Worm (Caenorhabditis elegans): ENCODE data around the gene prdm-14.

prdm-14 gene

ce11 chrX:9091380-9091779 lies 45.4 kb downstream of the prdm-14 start (continued):
- TF ChIP-seq lsy-2 (tag; optimal IDR thresholded peaks at IDR 0.05): peak in 1 of 2 experiments; percentile 56
- TF ChIP-seq attf-4 (tag; optimal IDR thresholded peaks at IDR 0.05): no peak
- no peak for TF ChIP-seq nhr-11 (tag; optimal IDR thresholded peaks at IDR 0.05)
- no peak for TF ChIP-seq nhr-76 (tag; optimal IDR thresholded peaks at IDR 0.05)
- TF ChIP-seq spr-1 (tag; optimal IDR thresholded peaks at IDR 0.05): peak; percentile 53
- TF ChIP-seq fos-1 (tag; optimal IDR thresholded peaks at IDR 0.05): no peak
- TF ChIP-seq F37D6.2 (tag; optimal IDR thresholded peaks at IDR 0.05): peak; percentile 41
- TF ChIP-seq ztf-7 (tag; optimal IDR thresholded peaks at IDR 0.05): peak; percentile 60
- TF ChIP-seq madf-9 (GFP tag; conservative IDR thresholded peaks at IDR 0.05): peak; percentile 84
- TF ChIP-seq zip-2 (tag; optimal IDR thresholded peaks at IDR 0.05): peak; percentile 77
- TF ChIP-seq T26A8.4 (GFP tag; IDR thresholded peaks at IDR 0.05): peak; percentile 77
- TF ChIP-seq nhr-48 (tag; optimal IDR thresholded peaks at IDR 0.05): peak; percentile 66
- no peak for TF ChIP-seq F10B5.3 (tag; optimal IDR thresholded peaks at IDR 0.05)
- TF ChIP-seq Y48G9A.11 (GFP tag; IDR thresholded peaks at IDR 0.05): peak; percentile 33; the same call in 1 of the 2 replicates
- TF ChIP-seq Y75B8A.6 (GFP tag; IDR thresholded peaks at IDR 0.05): 0 out of 2 replicates have a peak, but pooled peaks have one; percentile 39
- peak; percentile 24 for TF ChIP-seq dve-1 (tag; optimal IDR thresholded peaks at IDR 0.05; ENCODE audit: insufficient read depth)
- peak; percentile 30 for TF ChIP-seq ces-1 (GFP tag; optimal IDR thresholded peaks at IDR 0.05)
- peak; percentile 78 for TF ChIP-seq lin-38 (GFP tag; IDR thresholded peaks at IDR 0.05)
- peak; percentile 58 for TF ChIP-seq ceh-20 (GFP tag; IDR thresholded peaks at IDR 0.05)
- peak; percentile 66 for TF ChIP-seq mep-1 (tag; optimal IDR thresholded peaks at IDR 0.05)
- TF ChIP-seq daf-8 (GFP tag; IDR thresholded peaks at IDR 0.05): no peak
- TF ChIP-seq F49E8.2 (tag; optimal IDR thresholded peaks at IDR 0.05; ENCODE audit: borderline replicate concordance): no peak
- peak; percentile 62; the same call in 1 of the 2 replicates for TF ChIP-seq F26F4.8 (GFP tag; conservative IDR thresholded peaks at IDR 0.05)
- TF ChIP-seq rbr-2 (tag; optimal IDR thresholded peaks at IDR 0.05): peak; percentile 69
- TF ChIP-seq mes-2 (tag; optimal IDR thresholded peaks at IDR 0.05; ENCODE audit: poor library complexity, severe bottlenecking): peak; percentile 81
- no peak for TF ChIP-seq R02D3.7 (tag; optimal IDR thresholded peaks at IDR 0.05)
- peak; percentile 47 for TF ChIP-seq hlh-30 (tag; optimal IDR thresholded peaks at IDR 0.05; ENCODE audit: insufficient read depth)
- TF ChIP-seq dmd-6 (GFP tag; IDR thresholded peaks at IDR 0.05): peak; percentile 35
- TF ChIP-seq nhr-111 (GFP tag; optimal IDR thresholded peaks at IDR 0.05): no peak
- no peak for TF ChIP-seq ceh-32 (tag; optimal IDR thresholded peaks at IDR 0.05; ENCODE audit: poor library complexity)
- TF ChIP-seq unc-62 (GFP tag; optimal IDR thresholded peaks at IDR 0.05 in 1 of 2): peak in 1 of 2 experiments; percentile 98
- no peak for TF ChIP-seq unc-62 (tag; optimal IDR thresholded peaks at IDR 0.05)
- no peak for TF ChIP-seq nhr-25 (tag; optimal IDR thresholded peaks at IDR 0.05; ENCODE audit: borderline replicate concordance, insufficient read depth)
- no peak for TF ChIP-seq set-16 (GFP tag; IDR thresholded peaks at IDR 0.05)
- no peak for TF ChIP-seq daf-12 (tag; optimal IDR thresholded peaks at IDR 0.05)
- peak; percentile 93 for TF ChIP-seq pha-4 (GFP tag; IDR thresholded peaks at IDR 0.05)
- no peak for TF ChIP-seq pha-4 (tag; optimal IDR thresholded peaks at IDR 0.05)
- TF ChIP-seq lim-7 (GFP tag; IDR thresholded peaks at IDR 0.05): peak; percentile 95
- TF ChIP-seq hlh-11 (tag; optimal IDR thresholded peaks at IDR 0.05): peak; percentile 49
- TF ChIP-seq saeg-2 (GFP tag; IDR thresholded peaks at IDR 0.05): 0 out of 2 replicates have a peak, but pooled peaks have one; percentile 18
- TF ChIP-seq lin-39 (tag; optimal IDR thresholded peaks at IDR 0.05): no peak
- TF ChIP-seq tag-97 (GFP tag; IDR thresholded peaks at IDR 0.05): no peak
- 0 out of 2 replicates have a peak, but pooled peaks have one; percentile 55 for TF ChIP-seq mdt-29 (GFP tag; IDR thresholded peaks at IDR 0.05)
- TF ChIP-seq spr-3 (GFP tag; optimal IDR thresholded peaks at IDR 0.05): peak; percentile 45
- TF ChIP-seq zfp-3 (GFP tag; conservative IDR thresholded peaks at IDR 0.05): peak; percentile 79
- peak; percentile 50 for TF ChIP-seq lin-13 (GFP tag; optimal IDR thresholded peaks at IDR 0.05)

Measured in whole organism, L4 larva.